Fruit fly (Drosophila melanogaster) S2 (cell line): ENCODE results near the gene CG13713.

Experiments used
- CG8478 ChIP-seq: fragments of >200 bp; optimal IDR thresholded peaks from 2 replicates; lab custom pipeline; 2018
- CTCF ChIP-seq, 2 experiments: fragments of >200 bp; optimal IDR thresholded peaks; 2 replicates each; lab custom pipeline; 2018

dm6 chr3L:4667289-4667688 is 30.1 kb upstream of the CG13713 start, which contains the start of gene CG32236:
- TF ChIP-seq CG8478 (lab: Kevin White, UChicago) (no peak), CTCF (optimal IDR thresholded peaks at IDR 0.05; lab: Kevin White, UChicago) (no peak)
